Worm (Caenorhabditis elegans): ENCODE data around the gene srv-12.

DNA sequence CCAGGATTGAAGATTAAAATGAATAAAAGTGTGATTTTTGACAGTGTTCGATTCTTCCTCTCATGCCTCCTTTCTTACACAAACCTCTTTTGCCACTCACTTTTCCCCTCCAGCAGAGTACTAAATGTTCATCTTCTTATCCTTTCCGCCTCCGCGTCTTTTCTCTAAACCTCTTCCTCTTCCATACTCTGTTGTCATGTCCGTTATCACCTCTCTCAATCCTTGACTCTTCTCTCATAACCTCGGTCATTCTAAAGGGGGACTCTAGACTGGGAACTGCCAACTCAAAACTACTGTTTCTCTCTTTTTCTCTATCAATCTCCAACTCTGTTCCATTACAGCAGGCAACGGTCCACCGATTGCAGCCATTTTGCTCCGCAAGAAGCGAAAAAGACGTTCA lies 5.2 kb downstream of the srv-12 start:
- TF ChIP-seq flt-1 (GFP tag; IDR thresholded peaks at IDR 0.05) (no peak), klf-2 (GFP tag; conservative IDR thresholded peaks at IDR 0.05) (no peak)

All from whole organism, midembryonic.